Worm (Caenorhabditis elegans) whole organism, L3 larva: ENCODE results near the gene C29E4.14.

Experiments
- R02D3.7 ChIP-seq: fragments of 150-350 bp; optimal IDR thresholded peaks from 2 replicates; lab custom pipeline; 2014; ENCODE audit warnings: missing biosample characterization, missing genetic modification characterization
- ZK546.5 ChIP-seq: sonication (generic microtip); optimal IDR thresholded peaks from 2 replicates; lab custom pipeline; 2017; ENCODE audit warnings: missing biosample characterization, missing genetic modification characterization
- aly-2 ChIP-seq: fragments of 150-350 bp; optimal IDR thresholded peaks from 2 replicates; lab custom pipeline; 2014; ENCODE audit warnings: missing biosample characterization, missing genetic modification characterization
- ama-1 ChIP-seq: fragments of 150-350 bp; optimal IDR thresholded peaks from 2 replicates; lab custom pipeline; 2018
- ceh-28 ChIP-seq: fragments of 150-350 bp; optimal IDR thresholded peaks from 2 replicates; lab custom pipeline; 2014; ENCODE audit warnings: missing biosample characterization, missing genetic modification reagents, missing genetic modification characterization
- ceh-82 ChIP-seq: fragments of 150-350 bp; optimal IDR thresholded peaks from 2 replicates; lab custom pipeline; 2014; ENCODE audit warnings: missing biosample characterization, missing genetic modification characterization
- ceh-9 ChIP-seq: sonication (generic microtip); optimal IDR thresholded peaks from 2 replicates; lab custom pipeline; 2018; ENCODE audit warnings: missing biosample characterization, missing genetic modification characterization
- daf-12 ChIP-seq: fragments of 150-350 bp; optimal IDR thresholded peaks from 2 replicates; lab custom pipeline; 2014; ENCODE audit warnings: missing biosample characterization, missing genetic modification reagents, missing genetic modification characterization
- egl-5 ChIP-seq: fragments of 150-350 bp; optimal IDR thresholded peaks from 2 replicates; lab custom pipeline; 2017; ENCODE audit warnings: missing biosample characterization, missing genetic modification reagents, missing genetic modification characterization, inconsistent platforms
- elt-1 ChIP-seq: fragments of 150-350 bp; optimal IDR thresholded peaks from 2 replicates; lab custom pipeline; 2014; ENCODE audit warnings: missing biosample characterization, missing genetic modification characterization
- elt-3 ChIP-seq, 3 experiments: fragments of 150-350 bp in 1 of 3; sonication (generic microtip) in 2 of 3; optimal IDR thresholded peaks; 2 replicates in 2 of 3; 4 replicates in 1 of 3; lab custom pipeline; 2014 to 2017; ENCODE audit warnings: missing biosample characterization in 3 of 3, missing genetic modification characterization in 3 of 3
- eor-1 ChIP-seq, 2 experiments: fragments of 150-350 bp; optimal IDR thresholded peaks; 2 replicates each; lab custom pipeline; 2014 to 2018; ENCODE audit warnings: missing biosample characterization in 2 of 2, missing genetic modification characterization in 2 of 2
- fkh-10 ChIP-seq: sonication (generic microtip); optimal IDR thresholded peaks from 2 replicates; lab custom pipeline; 2017; ENCODE audit warnings: missing biosample characterization, missing genetic modification reagents, missing genetic modification characterization
- fkh-2 ChIP-seq: fragments of 150-350 bp; optimal IDR thresholded peaks from 2 replicates; lab custom pipeline; 2014; ENCODE audit warnings: missing biosample characterization, missing genetic modification reagents, missing genetic modification characterization
- fos-1 ChIP-seq: fragments of 150-350 bp; optimal IDR thresholded peaks from 2 replicates; lab custom pipeline; 2014; ENCODE audit warnings: missing biosample characterization, missing genetic modification characterization
- hmg-11 ChIP-seq: sonication (generic microtip); optimal IDR thresholded peaks from 2 replicates; lab custom pipeline; 2016; ENCODE audit warnings: missing genetic modification characterization, missing compliant biosample characterization
- lin-15B ChIP-seq: fragments of 150-350 bp; optimal IDR thresholded peaks from 2 replicates; lab custom pipeline; 2014; ENCODE audit warnings: missing biosample characterization, missing genetic modification characterization
- lin-39 ChIP-seq: fragments of 150-350 bp; optimal IDR thresholded peaks from 2 replicates; lab custom pipeline; 2018; ENCODE audit warnings: missing biosample characterization, missing genetic modification reagents, missing genetic modification characterization
- lsy-12 ChIP-seq: sonication (generic microtip); optimal IDR thresholded peaks from 2 replicates; lab custom pipeline; 2016; ENCODE audit warnings: mild to moderate bottlenecking, missing genetic modification characterization, missing compliant biosample characterization
- mdl-1 ChIP-seq: fragments of 150-350 bp; optimal IDR thresholded peaks from 2 replicates; lab custom pipeline; 2014; ENCODE audit warnings: missing biosample characterization, missing genetic modification characterization
- mml-1 ChIP-seq: fragments of 150-350 bp; sonication (generic microtip); optimal IDR thresholded peaks from 3 replicates; lab custom pipeline; 2014; ENCODE audit warnings: missing biosample characterization, missing genetic modification characterization
- nfya-1 ChIP-seq: sonication (generic microtip); optimal IDR thresholded peaks from 2 replicates; lab custom pipeline; 2017; ENCODE audit warnings: missing genetic modification characterization, mild to moderate bottlenecking, missing compliant biosample characterization, antibody characterized with exemption, moderate library complexity; ENCODE audit not compliant: insufficient read depth
- nhr-12 ChIP-seq: fragments of 150-350 bp; optimal IDR thresholded peaks from 2 replicates; lab custom pipeline; 2014; ENCODE audit warnings: missing biosample characterization, missing genetic modification characterization
- nhr-23 ChIP-seq: fragments of 150-350 bp; optimal IDR thresholded peaks from 2 replicates; lab custom pipeline; 2014; ENCODE audit warnings: missing biosample characterization, missing genetic modification reagents, missing genetic modification characterization
- nhr-237 ChIP-seq: fragments of 150-350 bp; optimal IDR thresholded peaks from 2 replicates; lab custom pipeline; 2014; ENCODE audit warnings: missing biosample characterization, missing genetic modification characterization
- nhr-43 ChIP-seq: sonication (generic microtip); optimal IDR thresholded peaks from 2 replicates; lab custom pipeline; 2016; ENCODE audit warnings: mild to moderate bottlenecking, missing genetic modification characterization, missing compliant biosample characterization; ENCODE audit not compliant: poor library complexity, severe bottlenecking
- nhr-76 ChIP-seq: fragments of 150-350 bp; sonication (generic microtip); optimal IDR thresholded peaks from 5 replicates; lab custom pipeline; 2014; ENCODE audit warnings: missing biosample characterization, missing genetic modification characterization
- pha-4 ChIP-seq: fragments of 150-350 bp; optimal IDR thresholded peaks from 2 replicates; lab custom pipeline; 2014; ENCODE audit warnings: missing biosample characterization, missing genetic modification reagents, missing genetic modification characterization
- sea-2 ChIP-seq: fragments of 150-350 bp; sonication (generic microtip); optimal IDR thresholded peaks from 4 replicates; lab custom pipeline; 2014; ENCODE audit warnings: missing biosample characterization, missing genetic modification reagents, missing genetic modification characterization
- snpc-4 ChIP-seq: fragments of 150-350 bp; optimal IDR thresholded peaks from 2 replicates; lab custom pipeline; 2014; ENCODE audit warnings: missing biosample characterization, missing genetic modification characterization
- tbx-2 ChIP-seq: sonication (generic microtip); optimal IDR thresholded peaks from 2 replicates; lab custom pipeline; 2016; ENCODE audit warnings: mild to moderate bottlenecking, missing genetic modification characterization, missing compliant biosample characterization
- unc-39 ChIP-seq: sonication (generic microtip); optimal IDR thresholded peaks from 4 replicates; lab custom pipeline; 2017; ENCODE audit warnings: missing biosample characterization, missing genetic modification characterization
- zag-1 ChIP-seq: fragments of 150-350 bp; optimal IDR thresholded peaks from 2 replicates; lab custom pipeline; 2014; ENCODE audit warnings: missing biosample characterization, missing genetic modification characterization
- ztf-4 ChIP-seq: fragments of 150-350 bp; optimal IDR thresholded peaks from 2 replicates; lab custom pipeline; 2014; ENCODE audit warnings: missing biosample characterization, missing genetic modification characterization

C29E4.14 gene

DNA sequence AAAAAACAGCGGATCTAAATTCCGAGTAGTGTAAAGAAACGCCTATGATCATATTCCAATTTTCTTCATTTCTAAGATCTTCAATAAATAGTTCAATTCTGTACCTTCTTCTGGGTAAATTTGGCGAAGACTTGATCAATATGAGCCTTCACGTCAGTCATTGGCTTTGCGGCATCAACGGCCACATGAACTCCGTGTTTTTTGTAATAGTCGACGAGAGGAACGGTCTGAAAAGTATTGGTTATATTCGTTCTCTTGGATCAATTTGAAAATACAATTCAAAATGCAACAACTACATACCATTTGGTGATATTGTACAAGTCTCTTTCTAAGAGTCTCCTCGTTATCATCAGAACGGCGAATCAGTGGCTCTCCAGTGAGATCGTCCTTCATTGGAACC is 30.5 kb downstream of the C29E4.14 start:
- peak; percentile 91 for TF ChIP-seq nhr-43 (tag; lab: Kevin White, UChicago)
- no peak for TF ChIP-seq lin-39 (tag; lab: Kevin White, UChicago)
- TF ChIP-seq tbx-2 (tag; lab: Kevin White, UChicago) = peak; percentile 35
- TF ChIP-seq, all 47 proteins: peak for 2

ce11 chrIII:7952077-7952765 is 32.3 kb downstream of the C29E4.14 start, which contains the start of gene C29E4.15:
TSS of gene C29E4.15 (plus strand) at chrIII:7952623.
- TF ChIP-seq lin-15B (tag; lab: Kevin White, UChicago) (peak; percentile 70), fos-1 (tag; lab: Kevin White, UChicago) (no peak), ztf-4 (tag; lab: Kevin White, UChicago) (no peak), nhr-237 (tag; lab: Kevin White, UChicago) (no peak), hmg-11 (tag; lab: Kevin White, UChicago) (peak; percentile 19), pha-4 (tag; lab: Kevin White, UChicago) (peak; percentile 32), ceh-82 (tag; lab: Kevin White, UChicago) (no peak), fkh-2 (tag; lab: Kevin White, UChicago) (no peak), egl-5 (tag; lab: Kevin White, UChicago) (peak; percentile 21), nfya-1 (tag; lab: Kevin White, UChicago) (peak; percentile 68), mdl-1 (tag; lab: Kevin White, UChicago) (no peak), snpc-4 (tag; lab: Kevin White, UChicago) (no peak)
- TF ChIP-seq, all 47 proteins: peak for 5

ce11 chrIII:7953208-7953607 is 33.3 kb downstream of the C29E4.14 start, which contains the start of gene let-754:
TSS of gene let-754 (minus strand) at chrIII:7953308.
- TF ChIP-seq R02D3.7 (tag; lab: Kevin White, UChicago) = no peak

ce11 chrIII:7956965-7957364 is 37.0 kb downstream of the C29E4.14 start, which contains the start of gene C29E4.9:
TSS of gene C29E4.9 (minus strand) at chrIII:7957065.
- TF ChIP-seq nhr-23 (tag; lab: Kevin White, UChicago) (no peak), fkh-10 (GFP tag; lab: Kevin White, UChicago) (no peak), sea-2 (GFP tag; lab: Kevin White, UChicago) (no peak), pha-4 (tag; lab: Kevin White, UChicago) (no peak), elt-1 (tag; lab: Kevin White, UChicago) (no peak), fos-1 (tag; lab: Kevin White, UChicago) (no peak), lin-15B (tag; lab: Kevin White, UChicago) (no peak), aly-2 (tag; lab: Kevin White, UChicago) (no peak), mml-1 (tag; lab: Kevin White, UChicago) (no peak), ceh-9 (tag; lab: Kevin White, UChicago) (no peak), ama-1 (no peak), ceh-28 (tag; lab: Kevin White, UChicago) (no peak), mdl-1 (tag; lab: Kevin White, UChicago) (no peak), unc-39 (tag; lab: Kevin White, UChicago) (no peak), elt-3 (tag; optimal IDR thresholded peaks at IDR 0.05; lab: Kevin White, UChicago) (no peak), zag-1 (tag; lab: Kevin White, UChicago) (no peak), nhr-12 (tag; lab: Kevin White, UChicago) (no peak), lin-39 (tag; lab: Kevin White, UChicago) (no peak)

DNA sequence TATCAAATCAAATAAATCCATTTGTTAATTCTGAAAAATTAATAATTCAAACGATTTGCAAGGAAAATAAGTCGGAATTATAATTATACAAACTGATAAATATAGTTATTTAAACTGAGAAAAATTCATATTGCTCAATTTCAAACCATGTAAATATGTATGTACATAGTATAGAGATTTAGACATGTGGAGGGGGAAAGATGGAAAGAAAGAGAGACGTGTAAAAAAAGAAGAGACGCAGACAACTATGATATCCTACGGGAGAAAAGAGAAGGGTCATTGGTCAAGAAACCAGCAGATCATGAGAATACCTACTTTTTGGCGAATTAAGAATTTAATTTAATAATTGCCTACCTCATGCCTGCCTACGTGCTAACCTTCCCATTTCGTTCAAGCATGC is 38.2 kb downstream of the C29E4.14 start, which contains the start of gene C29E4.11:
TSS of gene C29E4.11 (minus strand) at position 30 of the 400 bp plus-strand sequence.
- TF ChIP-seq pha-4 (tag; lab: Kevin White, UChicago) = peak; percentile 66
- no peak for TF ChIP-seq fkh-2 (tag; lab: Kevin White, UChicago)
- TF ChIP-seq nhr-76 (tag; lab: Kevin White, UChicago) = no peak
- no peak for TF ChIP-seq tbx-2 (tag; lab: Kevin White, UChicago)
- no peak for TF ChIP-seq ZK546.5
- no peak for TF ChIP-seq eor-1 (tag; optimal IDR thresholded peaks at IDR 0.05; lab: Kevin White, UChicago)
- TF ChIP-seq fkh-10 (GFP tag; lab: Kevin White, UChicago) = no peak
- no peak for TF ChIP-seq lsy-12 (tag; lab: Kevin White, UChicago)
- peak; percentile 32 for TF ChIP-seq nfya-1 (tag; lab: Kevin White, UChicago)
- TF ChIP-seq zag-1 (tag; lab: Kevin White, UChicago) = no peak
- TF ChIP-seq daf-12 = no peak
- TF ChIP-seq ceh-28 (tag; lab: Kevin White, UChicago) = no peak
- peak; percentile 30 for TF ChIP-seq nhr-23 (tag; lab: Kevin White, UChicago)
